Worm (Caenorhabditis elegans) whole organism, L1 larva: ENCODE results near the gene srb-13.

ENCODE experiments used
- C16A3.4 ChIP-seq: fragments of 150-350 bp; optimal IDR thresholded peaks from 2 replicates; lab custom pipeline; 2014; ENCODE audit warnings: missing biosample characterization, missing genetic modification characterization
- F16B12.6 ChIP-seq: fragments of 150-350 bp; optimal IDR thresholded peaks from 2 replicates; lab custom pipeline; 2014; ENCODE audit warnings: missing biosample characterization, missing genetic modification characterization
- aha-1 ChIP-seq: fragments of 150-350 bp; optimal IDR thresholded peaks from 2 replicates; lab custom pipeline; 2014; ENCODE audit warnings: missing biosample characterization, missing genetic modification characterization
- alr-1 ChIP-seq: fragments of 200-800 bp; sonication (Bioruptor generic); optimal IDR thresholded peaks from 2 replicates; lab custom pipeline; 2018; ENCODE audit warnings: borderline replicate concordance, mild to moderate bottlenecking, missing genetic modification characterization, missing compliant biosample characterization
- ama-1 ChIP-seq: fragments of 150-350 bp; optimal IDR thresholded peaks from 2 replicates; lab custom pipeline; 2014
- blmp-1 ChIP-seq: fragments of 150-350 bp; optimal IDR thresholded peaks from 2 replicates; lab custom pipeline; 2014; ENCODE audit warnings: missing biosample characterization, missing genetic modification characterization
- ceh-82 ChIP-seq, 3 experiments: fragments of 150-350 bp in 1 of 3; sonication (generic microtip) in 2 of 3; optimal IDR thresholded peaks; 2 replicates each; lab custom pipeline; 2014 to 2017; ENCODE audit warnings: missing biosample characterization in 3 of 3, missing genetic modification characterization in 3 of 3
- ceh-88 ChIP-seq: fragments of 200-800 bp; sonication (Bioruptor generic); IDR thresholded peaks from 2 replicates; pipeline ENCODE4 v1.3.6; 2022; ENCODE audit warnings: missing genetic modification characterization, missing compliant biosample characterization
- ces-1 ChIP-seq: fragments of 150-350 bp; optimal IDR thresholded peaks from 2 replicates; lab custom pipeline; 2014; ENCODE audit warnings: missing biosample characterization, missing genetic modification reagents, missing genetic modification characterization
- egl-13 ChIP-seq: sonication (generic microtip); optimal IDR thresholded peaks from 2 replicates; lab custom pipeline; 2016; ENCODE audit warnings: missing genotype, missing genetic modification reagents, missing genetic modification characterization, missing compliant biosample characterization
- egl-27 ChIP-seq, 2 experiments: fragments of 150-350 bp in 1 of 2; sonication (generic microtip); optimal IDR thresholded peaks; 3 replicates each; lab custom pipeline; 2017 to 2018; ENCODE audit warnings: missing biosample characterization in 2 of 2, missing genetic modification characterization in 2 of 2, missing genetic modification reagents in 2 of 2
- elt-3 ChIP-seq, 6 experiments: fragments of 150-350 bp in 1 of 6; sonication (generic microtip); optimal IDR thresholded peaks; 2 replicates each; lab custom pipeline; 2017 to 2018; ENCODE audit warnings: missing biosample characterization in 6 of 6, missing genetic modification characterization in 6 of 6, inconsistent platforms in 1 of 6
- fkh-10 ChIP-seq: sonication (generic microtip); optimal IDR thresholded peaks from 2 replicates; lab custom pipeline; 2017; ENCODE audit warnings: missing biosample characterization, missing genetic modification reagents, missing genetic modification characterization
- fkh-4 ChIP-seq: sonication (generic microtip); optimal IDR thresholded peaks from 2 replicates; lab custom pipeline; 2016; ENCODE audit warnings: missing compliant biosample characterization, missing genetic modification characterization, borderline replicate concordance
- hlh-4 ChIP-seq: sonication (generic microtip); optimal IDR thresholded peaks from 2 replicates; lab custom pipeline; 2016; ENCODE audit warnings: mild to moderate bottlenecking, missing genetic modification characterization, missing compliant biosample characterization
- hpl-2 ChIP-seq: fragments of 150-350 bp; optimal IDR thresholded peaks from 2 replicates; lab custom pipeline; 2014; ENCODE audit warnings: missing biosample characterization, missing genetic modification reagents, missing genetic modification characterization
- isw-1 ChIP-seq: fragments of 200-800 bp; sonication (Bioruptor generic); IDR thresholded peaks from 2 replicates; pipeline ENCODE4 v1.3.6; 2022; ENCODE audit warnings: missing genetic modification characterization, missing compliant biosample characterization
- lin-13 ChIP-seq: fragments of 150-350 bp; optimal IDR thresholded peaks from 2 replicates; lab custom pipeline; 2014; ENCODE audit warnings: missing biosample characterization, missing genetic modification reagents, missing genetic modification characterization
- lin-15B ChIP-seq: fragments of 150-350 bp; sonication (generic microtip); optimal IDR thresholded peaks from 3 replicates; lab custom pipeline; 2014; ENCODE audit warnings: missing biosample characterization, missing genetic modification characterization
- mdl-1 ChIP-seq, 2 experiments: fragments of 150-350 bp; optimal IDR thresholded peaks; 2 replicates each; lab custom pipeline; 2014 to 2017; ENCODE audit warnings: missing biosample characterization in 2 of 2, missing genetic modification characterization in 2 of 2, inconsistent platforms in 1 of 2
- mef-2 ChIP-seq: fragments of 150-350 bp; optimal IDR thresholded peaks from 2 replicates; lab custom pipeline; 2014; ENCODE audit warnings: missing biosample characterization, missing genetic modification characterization
- mep-1 ChIP-seq: fragments of 150-350 bp; optimal IDR thresholded peaks from 2 replicates; lab custom pipeline; 2014; ENCODE audit warnings: missing biosample characterization, missing genetic modification characterization
- nhr-12 ChIP-seq: sonication (generic microtip); optimal IDR thresholded peaks from 2 replicates; lab custom pipeline; 2017; ENCODE audit warnings: missing biosample characterization, missing genetic modification characterization
- nhr-19 ChIP-seq: fragments of 200-800 bp; sonication (Bioruptor generic); conservative IDR thresholded peaks from 2 replicates; pipeline ENCODE4 v1.3.6; 2022; ENCODE audit warnings: missing genetic modification characterization, missing compliant biosample characterization
- nhr-20 ChIP-seq: sonication (generic microtip); optimal IDR thresholded peaks from 2 replicates; lab custom pipeline; 2016; ENCODE audit warnings: mild to moderate bottlenecking, missing genetic modification characterization, missing compliant biosample characterization
- nhr-71 ChIP-seq: sonication (generic microtip); optimal IDR thresholded peaks from 2 replicates; lab custom pipeline; 2016; ENCODE audit warnings: mild to moderate bottlenecking, missing genetic modification characterization, moderate library complexity, missing compliant biosample characterization
- nhr-76 ChIP-seq: sonication (generic microtip); optimal IDR thresholded peaks from 2 replicates; lab custom pipeline; 2017; ENCODE audit warnings: missing biosample characterization, missing genetic modification characterization
- nhr-77 ChIP-seq: fragments of 150-350 bp; optimal IDR thresholded peaks from 2 replicates; lab custom pipeline; 2014; ENCODE audit warnings: missing biosample characterization, missing genetic modification characterization
- nhr-84 ChIP-seq: sonication (generic microtip); optimal IDR thresholded peaks from 2 replicates; lab custom pipeline; 2017; ENCODE audit warnings: missing biosample characterization, missing genetic modification characterization
- pag-3 ChIP-seq: sonication (generic microtip); optimal IDR thresholded peaks from 2 replicates; lab custom pipeline; 2017; ENCODE audit warnings: missing genetic modification characterization, mild to moderate bottlenecking, missing compliant biosample characterization, antibody characterized with exemption, borderline replicate concordance; ENCODE audit not compliant: insufficient read depth
- pax-3 ChIP-seq: fragments of 200-800 bp; sonication (Bioruptor generic); optimal IDR thresholded peaks from 2 replicates; lab custom pipeline; 2018; ENCODE audit warnings: mild to moderate bottlenecking, missing genetic modification characterization, moderate library complexity, missing compliant biosample characterization
- pqm-1 ChIP-seq: sonication (generic microtip); optimal IDR thresholded peaks from 3 replicates; lab custom pipeline; 2017; ENCODE audit warnings: missing biosample characterization, missing genetic modification characterization
- snpc-4 ChIP-seq: fragments of 150-350 bp; optimal IDR thresholded peaks from 2 replicates; lab custom pipeline; 2014; ENCODE audit warnings: missing biosample characterization, missing genetic modification characterization
- snu-23 ChIP-seq: sonication (generic microtip); optimal IDR thresholded peaks from 2 replicates; lab custom pipeline; 2016; ENCODE audit warnings: missing genetic modification characterization, missing compliant biosample characterization
- sup-37 ChIP-seq: fragments of 200-800 bp; sonication (Bioruptor generic); optimal IDR thresholded peaks from 2 replicates; lab custom pipeline; 2018; ENCODE audit warnings: mild to moderate bottlenecking, missing genetic modification characterization, missing compliant biosample characterization
- tbx-2 ChIP-seq: sonication (generic microtip); optimal IDR thresholded peaks from 2 replicates; lab custom pipeline; 2016; ENCODE audit warnings: missing genetic modification characterization, missing compliant biosample characterization
- unc-130 ChIP-seq: fragments of 150-350 bp; optimal IDR thresholded peaks from 2 replicates; lab custom pipeline; 2017; ENCODE audit warnings: missing biosample characterization, missing genetic modification characterization, inconsistent platforms
- unc-62 ChIP-seq: fragments of 150-350 bp; optimal IDR thresholded peaks from 2 replicates; lab custom pipeline; 2014; ENCODE audit warnings: missing biosample characterization, missing genetic modification reagents, missing genetic modification characterization
- xbp-1 ChIP-seq: sonication (generic microtip); optimal IDR thresholded peaks from 2 replicates; lab custom pipeline; 2016; ENCODE audit warnings: missing genetic modification characterization, missing compliant biosample characterization

The srb-13 gene

DNA sequence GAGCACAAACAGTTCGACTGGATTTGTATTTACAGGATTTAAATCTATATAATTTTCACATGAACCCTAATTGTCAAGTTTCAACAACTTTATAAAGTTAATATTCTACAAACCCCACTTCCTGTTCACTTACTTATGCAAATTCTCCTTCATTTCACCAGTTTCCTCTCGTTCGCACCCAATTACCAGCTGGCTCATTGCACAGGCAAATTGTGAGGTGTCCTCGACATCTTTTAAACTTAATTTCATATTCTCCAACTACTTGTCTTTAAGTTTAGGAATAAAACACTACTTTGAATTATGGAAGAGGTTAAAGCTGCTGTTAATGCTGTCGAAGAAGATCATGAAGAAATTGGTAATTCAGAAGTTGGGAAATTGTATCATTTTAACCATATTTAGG is 15.0 kb upstream of the srb-13 start, which contains the start of gene C27D6.1:
TSS of gene C27D6.1 (plus strand) at position 301 of the 400 bp plus-strand sequence.
- no peak for TF ChIP-seq snu-23 (GFP tag; lab: Kevin White, UChicago)
- no peak for TF ChIP-seq ceh-88 (GFP tag; lab: Robert Waterston, UW)
- TF ChIP-seq mef-2, result no peak
- TF ChIP-seq ces-1 (GFP tag; lab: Kevin White, UChicago), result no peak
- TF ChIP-seq sup-37 (GFP tag; lab: Kevin White, UChicago), result no peak
- TF ChIP-seq lin-13 (GFP tag; lab: Kevin White, UChicago), result no peak

DNA sequence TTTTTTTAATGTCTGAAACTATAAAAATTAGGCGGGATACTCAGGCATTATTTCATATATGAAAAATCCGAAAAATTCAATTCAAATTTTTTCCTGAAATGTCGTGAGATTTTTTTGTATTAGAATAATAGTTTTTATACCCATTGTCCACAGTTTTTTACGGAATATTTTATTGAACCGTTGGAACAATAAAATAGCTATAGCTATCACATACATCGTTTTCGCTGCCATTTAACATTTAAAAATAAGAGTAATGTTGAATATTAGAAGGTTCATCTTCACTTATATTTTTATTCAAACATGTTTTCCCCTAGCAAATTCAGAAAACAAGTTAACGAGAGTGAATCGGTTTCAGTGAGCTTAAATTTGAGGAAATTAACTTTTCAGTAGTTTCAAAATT is 14.2 kb upstream of the srb-13 start, which contains the start of gene C27D6.15:
TSS of gene C27D6.15 (plus strand) at position 301 of the 400 bp plus-strand sequence.
- TF ChIP-seq egl-27 (tag; optimal IDR thresholded peaks at IDR 0.05; lab: Kevin White, UChicago) (no peak), alr-1 (tag; lab: Kevin White, UChicago) (no peak), ces-1 (GFP tag; lab: Kevin White, UChicago) (no peak), fkh-4 (tag; lab: Kevin White, UChicago) (no peak), egl-13 (tag; lab: Kevin White, UChicago) (no peak), nhr-71 (tag; lab: Kevin White, UChicago) (no peak), nhr-12 (tag; lab: Kevin White, UChicago) (no peak), nhr-84 (tag; lab: Kevin White, UChicago) (no peak), pag-3 (tag; lab: Kevin White, UChicago) (no peak), isw-1 (GFP tag; lab: Robert Waterston, UW) (no peak), unc-62 (GFP tag; lab: Kevin White, UChicago) (no peak), F16B12.6 (tag; lab: Kevin White, UChicago) (no peak), elt-3 (tag; optimal IDR thresholded peaks at IDR 0.05; lab: Kevin White, UChicago) (no peak), nhr-77 (tag; lab: Kevin White, UChicago) (no peak), nhr-19 (GFP tag; lab: Robert Waterston, UW) (no peak), aha-1 (tag; lab: Kevin White, UChicago) (no peak), lin-13 (GFP tag; lab: Kevin White, UChicago) (no peak), hlh-4 (tag; lab: Kevin White, UChicago) (no peak)

DNA sequence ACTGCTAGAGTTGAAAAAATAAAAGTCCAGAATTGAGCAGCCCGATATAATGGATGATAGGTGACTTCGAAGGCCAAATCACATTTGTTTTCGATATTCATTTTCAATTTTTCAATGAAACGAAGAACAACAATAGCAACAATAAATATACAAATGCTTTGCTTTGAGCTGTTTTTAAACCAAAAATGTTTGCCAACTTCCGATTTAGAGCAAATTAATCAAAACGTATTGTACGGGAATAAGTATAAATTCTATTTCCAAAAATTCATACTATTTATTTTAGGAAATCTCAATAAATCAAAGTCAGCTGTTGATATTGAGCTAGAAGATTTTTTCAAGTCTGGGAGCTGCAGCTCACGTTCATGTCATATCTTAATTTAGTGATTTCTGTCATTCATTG is 13.5 kb upstream of the srb-13 start, which contains the start of gene srb-1:
TSS of gene srb-1 (minus strand) at position 101 of the 400 bp plus-strand sequence.
- TF ChIP-seq pag-3 (tag; lab: Kevin White, UChicago), result no peak
- TF ChIP-seq snu-23 (GFP tag; lab: Kevin White, UChicago), result no peak
- no peak for TF ChIP-seq mdl-1 (tag; optimal IDR thresholded peaks at IDR 0.05; lab: Kevin White, UChicago)
- TF ChIP-seq xbp-1, result no peak
- no peak for TF ChIP-seq blmp-1
- TF ChIP-seq fkh-10 (GFP tag; lab: Kevin White, UChicago), result no peak

DNA sequence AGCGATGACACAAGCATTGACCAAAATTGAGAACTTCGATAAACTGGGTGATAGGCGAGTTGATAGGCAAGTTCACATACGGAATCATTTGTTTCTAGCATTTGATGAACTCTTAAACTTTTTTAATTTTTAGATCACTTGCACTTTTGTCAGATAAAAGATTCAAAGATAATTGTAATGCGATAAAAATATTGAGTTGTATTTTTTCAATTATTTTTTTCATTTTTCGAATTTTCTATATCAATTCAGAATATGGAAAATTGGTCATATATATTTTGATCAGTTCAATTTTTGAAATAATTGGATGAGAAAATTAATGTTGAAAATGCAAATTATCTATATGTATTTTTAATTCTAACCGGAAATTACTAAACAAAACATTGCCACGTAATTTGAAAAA is 9.3 kb upstream of the srb-13 start, which contains the start of gene srb-3:
TSS of gene srb-3 (minus strand) at position 101 of the 400 bp plus-strand sequence.
- TF ChIP-seq nhr-76 (no peak), snpc-4 (no peak), pqm-1 (tag; lab: Kevin White, UChicago) (no peak), pag-3 (tag; lab: Kevin White, UChicago) (no peak), mep-1 (tag; lab: Kevin White, UChicago) (no peak), pax-3 (no peak), nhr-20 (tag; lab: Kevin White, UChicago) (no peak), blmp-1 (no peak), alr-1 (tag; lab: Kevin White, UChicago) (no peak), unc-130 (tag; lab: Kevin White, UChicago) (no peak), ceh-82 (tag; optimal IDR thresholded peaks at IDR 0.05; lab: Kevin White, UChicago) (no peak), lin-15B (tag; lab: Kevin White, UChicago) (no peak), tbx-2 (tag; lab: Kevin White, UChicago) (no peak), ama-1 (no peak), hpl-2 (GFP tag; lab: Kevin White, UChicago) (no peak), C16A3.4 (no peak), fkh-4 (tag; lab: Kevin White, UChicago) (no peak)
